Fruit fly (Drosophila melanogaster) whole organism, prepupa: ENCODE results near the gene CG32271.
A peak's percentile ranks its signal among the peaks of the same experiment; 100 is the strongest.

ENCODE experiments used
- Blimp-1 ChIP-seq: fragments of 200-800 bp; sonication (Bioruptor generic); optimal IDR thresholded peaks from 3 replicates; lab custom pipeline; 2017; ENCODE audit warnings: missing biosample characterization, missing genetic modification characterization, mild to moderate bottlenecking, moderate library complexity, missing genetic modification reagents
- CG11294 ChIP-seq: fragments of 200-800 bp; sonication (Bioruptor generic); IDR thresholded peaks from 2 replicates; pipeline ENCODE4 v1.3.6; 2022; ENCODE audit warnings: missing biosample characterization, missing genetic modification characterization
- CG11762 ChIP-seq: fragments of 200-800 bp; sonication (Bioruptor generic); optimal IDR thresholded peaks from 3 replicates; lab custom pipeline; 2016; ENCODE audit warnings: missing biosample characterization, missing genetic modification characterization; ENCODE audit not compliant: insufficient read depth
- CG11902 ChIP-seq: fragments of 200-800 bp; sonication (Bioruptor generic); optimal IDR thresholded peaks from 3 replicates; lab custom pipeline; 2016; ENCODE audit warnings: missing biosample characterization, missing genetic modification characterization
- CG15336 ChIP-seq: fragments of 200-800 bp; sonication (Bioruptor generic); IDR thresholded peaks from 2 replicates; pipeline ENCODE4 v1.3.6; 2022; ENCODE audit warnings: missing biosample characterization, missing genetic modification characterization
- CG1621 ChIP-seq: fragments of 200-800 bp; sonication (Bioruptor generic); optimal IDR thresholded peaks from 3 replicates; lab custom pipeline; 2018; ENCODE audit warnings: missing biosample characterization, mild to moderate bottlenecking, missing genetic modification characterization
- CG3032 ChIP-seq: fragments of 200-800 bp; optimal IDR thresholded peaks from 2 replicates; lab custom pipeline; 2019; ENCODE audit warnings: missing biosample characterization, mild to moderate bottlenecking, missing genetic modification characterization, moderate library complexity
- CG31627 ChIP-seq: fragments of 200-800 bp; sonication (Bioruptor generic); optimal IDR thresholded peaks from 3 replicates; lab custom pipeline; 2016; ENCODE audit warnings: missing biosample characterization, missing genetic modification characterization
- CG3919 ChIP-seq: fragments of 200-800 bp; sonication (Bioruptor generic); optimal IDR thresholded peaks from 3 replicates; lab custom pipeline; 2016; ENCODE audit warnings: missing biosample characterization, missing genetic modification characterization
- CG4318 ChIP-seq: fragments of 200-800 bp; sonication (Bioruptor generic); optimal IDR thresholded peaks from 3 replicates; lab custom pipeline; 2017; ENCODE audit warnings: missing biosample characterization, mild to moderate bottlenecking, missing genetic modification characterization
- CG6163 ChIP-seq: fragments of 200-800 bp; sonication (Bioruptor generic); IDR thresholded peaks from 3 replicates; pipeline ENCODE4 v1.3.6; 2022; ENCODE audit warnings: missing biosample characterization, missing genetic modification characterization
- CG6276 ChIP-seq: fragments of 200-800 bp; sonication (Bioruptor generic); optimal IDR thresholded peaks from 2 replicates; lab custom pipeline; 2017; ENCODE audit warnings: missing biosample characterization, mild to moderate bottlenecking, missing genetic modification characterization
- CG6792 ChIP-seq: fragments of 200-800 bp; sonication (Bioruptor generic); optimal IDR thresholded peaks from 3 replicates; lab custom pipeline; 2016; ENCODE audit warnings: missing biosample characterization, missing genetic modification characterization
- CG7368 ChIP-seq: fragments of 200-800 bp; sonication (Bioruptor generic); optimal IDR thresholded peaks from 3 replicates; lab custom pipeline; 2016; ENCODE audit warnings: missing biosample characterization, missing genetic modification characterization
- CG8119 ChIP-seq: fragments of 200-800 bp; sonication (Bioruptor generic); IDR thresholded peaks from 3 replicates; pipeline ENCODE4 v1.3.6; 2022; ENCODE audit warnings: missing biosample characterization, missing genetic modification characterization
- CG8319 ChIP-seq: fragments of 200-800 bp; sonication (Bioruptor generic); optimal IDR thresholded peaks from 3 replicates; lab custom pipeline; 2016; ENCODE audit warnings: missing biosample characterization, missing genetic modification characterization
- CG8632 ChIP-seq: fragments of 200-800 bp; sonication (Bioruptor generic); optimal IDR thresholded peaks from 3 replicates; lab custom pipeline; 2016; ENCODE audit warnings: missing biosample characterization, missing genetic modification characterization
- CG9139 ChIP-seq: fragments of 200-800 bp; sonication (Bioruptor generic); optimal IDR thresholded peaks from 3 replicates; lab custom pipeline; 2017; ENCODE audit warnings: missing biosample characterization, mild to moderate bottlenecking, missing genetic modification characterization
- Eip78C ChIP-seq: fragments of 200-800 bp; sonication (Bioruptor generic); peaks from one replicate; lab custom pipeline; 2016; ENCODE audit warnings: missing biosample characterization, missing genetic modification characterization
- Eip93F ChIP-seq: fragments of 200-800 bp; sonication (Bioruptor generic); optimal IDR thresholded peaks from 2 replicates; lab custom pipeline; 2016; ENCODE audit warnings: missing biosample characterization, mild to moderate bottlenecking, missing genetic modification characterization
- Ets21C ChIP-seq: fragments of 200-800 bp; sonication (Bioruptor generic); optimal IDR thresholded peaks from 3 replicates; lab custom pipeline; 2016; ENCODE audit warnings: missing biosample characterization, missing genetic modification characterization
- Ets96B ChIP-seq: fragments of 200-800 bp; optimal IDR thresholded peaks from 2 replicates; lab custom pipeline; 2019; ENCODE audit warnings: missing biosample characterization, mild to moderate bottlenecking, missing genetic modification characterization, moderate library complexity
- Hr38 ChIP-seq: sonication (Bioruptor generic); optimal IDR thresholded peaks from 2 replicates; lab custom pipeline; 2016; ENCODE audit warnings: missing biosample characterization, missing genetic modification characterization
- Hr4 ChIP-seq: fragments of 200-800 bp; sonication (Bioruptor generic); optimal IDR thresholded peaks from 3 replicates; lab custom pipeline; 2016; ENCODE audit warnings: missing biosample characterization, missing genetic modification characterization
- Lpt ChIP-seq: fragments of 200-800 bp; sonication (Bioruptor generic); optimal IDR thresholded peaks from 3 replicates; lab custom pipeline; 2016; ENCODE audit warnings: missing biosample characterization, missing genetic modification characterization
- Met ChIP-seq: fragments of 200-800 bp; sonication (Bioruptor generic); optimal IDR thresholded peaks from 3 replicates; lab custom pipeline; 2016; ENCODE audit warnings: missing biosample characterization, missing genetic modification characterization
- Smox ChIP-seq: fragments of 200-800 bp; sonication (Bioruptor generic); optimal IDR thresholded peaks from 3 replicates; lab custom pipeline; 2016; ENCODE audit warnings: missing biosample characterization, missing genetic modification characterization
- Sox102F ChIP-seq: fragments of 200-800 bp; sonication (Bioruptor generic); optimal IDR thresholded peaks from 2 replicates; lab custom pipeline; 2016; ENCODE audit warnings: missing biosample characterization, mild to moderate bottlenecking, missing genetic modification characterization
- Sox14 ChIP-seq: fragments of 200-800 bp; sonication (Bioruptor generic); optimal IDR thresholded peaks from 3 replicates; lab custom pipeline; 2016; ENCODE audit warnings: missing biosample characterization, missing genetic modification characterization
- Sox15 ChIP-seq: fragments of 200-800 bp; sonication (Bioruptor generic); optimal IDR thresholded peaks from 3 replicates; lab custom pipeline; 2016; ENCODE audit warnings: missing biosample characterization, missing genetic modification characterization
- acj6 ChIP-seq: fragments of 200-800 bp; sonication (Bioruptor generic); optimal IDR thresholded peaks from 3 replicates; lab custom pipeline; 2016; ENCODE audit warnings: missing biosample characterization, missing genetic modification characterization
- dsx ChIP-seq: fragments of 200-800 bp; optimal IDR thresholded peaks from 3 replicates; lab custom pipeline; 2019; ENCODE audit warnings: missing biosample characterization, mild to moderate bottlenecking, missing genetic modification characterization, moderate library complexity; ENCODE audit not compliant: poor library complexity, severe bottlenecking
- esn ChIP-seq: fragments of 200-800 bp; sonication (Bioruptor generic); optimal IDR thresholded peaks from 2 replicates; lab custom pipeline; 2016; ENCODE audit warnings: missing biosample characterization, mild to moderate bottlenecking, missing genetic modification characterization, moderate library complexity
- fd59A ChIP-seq: fragments of 200-800 bp; sonication (Bioruptor generic); optimal IDR thresholded peaks from 2 replicates; lab custom pipeline; 2017; ENCODE audit warnings: missing biosample characterization, mild to moderate bottlenecking, missing genetic modification characterization, missing genetic modification reagents
- fd85E ChIP-seq: fragments of 200-800 bp; sonication (Bioruptor generic); optimal IDR thresholded peaks from 3 replicates; lab custom pipeline; 2016; ENCODE audit warnings: missing biosample characterization, missing genetic modification characterization
- fkh ChIP-seq: fragments of 200-800 bp; sonication (Bioruptor generic); optimal IDR thresholded peaks from 3 replicates; lab custom pipeline; 2017; ENCODE audit warnings: missing biosample characterization, mild to moderate bottlenecking, missing genetic modification characterization, moderate library complexity
- lz ChIP-seq: fragments of 200-800 bp; sonication (Bioruptor generic); optimal IDR thresholded peaks from 3 replicates; lab custom pipeline; 2016; ENCODE audit warnings: missing biosample characterization, missing genetic modification characterization
- net ChIP-seq: fragments of 200-800 bp; sonication (Bioruptor generic); optimal IDR thresholded peaks from 3 replicates; lab custom pipeline; 2016; ENCODE audit warnings: missing biosample characterization, missing genetic modification characterization
- pdm3 ChIP-seq: fragments of 200-800 bp; sonication (Bioruptor generic); optimal IDR thresholded peaks from 3 replicates; lab custom pipeline; 2016; ENCODE audit warnings: missing biosample characterization, missing genetic modification characterization
- salr ChIP-seq, 2 experiments: fragments of 200-800 bp; sonication (Bioruptor generic); optimal IDR thresholded peaks; 3 replicates each; lab custom pipeline; 2016 to 2018; ENCODE audit warnings: missing biosample characterization in 2 of 2, missing genetic modification characterization in 2 of 2, mild to moderate bottlenecking in 1 of 2
- spab ChIP-seq: fragments of 200-800 bp; sonication (Bioruptor generic); optimal IDR thresholded peaks from 2 replicates; lab custom pipeline; 2017; ENCODE audit warnings: missing biosample characterization, mild to moderate bottlenecking, missing genetic modification characterization, missing genetic modification reagents
- ss ChIP-seq, 2 experiments: fragments of 200-800 bp; sonication (Bioruptor generic); optimal IDR thresholded peaks; 2 replicates in 1 of 2; 3 replicates in 1 of 2; lab custom pipeline; 2017 to 2018; ENCODE audit warnings: mild to moderate bottlenecking in 2 of 2, missing biosample characterization in 2 of 2, missing genetic modification characterization in 2 of 2, moderate library complexity in 1 of 2
- svp ChIP-seq: fragments of 200-800 bp; sonication (Bioruptor generic); peaks from one replicate; lab custom pipeline; 2016; ENCODE audit warnings: missing biosample characterization, missing genetic modification characterization
- vri ChIP-seq: fragments of 200-800 bp; sonication (Bioruptor generic); optimal IDR thresholded peaks from 3 replicates; lab custom pipeline; 2016; ENCODE audit warnings: missing biosample characterization, mild to moderate bottlenecking, missing genetic modification characterization

CG32271 gene

dm6 chr3L:3205349-3205748 lies 2.4 kb upstream of the CG32271 start, which contains the start of gene CG32277:
CG32277 (minus strand) TSS chr3L:3205449.
- no peak for TF ChIP-seq Sox15 (GFP tag; lab: Kevin White, UChicago)
- no peak for TF ChIP-seq acj6 (GFP tag; lab: Kevin White, UChicago)
- TF ChIP-seq, all 60 proteins: peak for 0

dm6 chr3L:3204348-3204747 lies 1.4 kb upstream of the CG32271 start, which contains the start of gene CG33159:
CG33159 (minus strand) TSS chr3L:3204448.
- TF ChIP-seq CG3919 (GFP tag; lab: Kevin White, UChicago) (no peak), fd59A (GFP tag; lab: Kevin White, UChicago) (no peak), Smox (GFP tag; lab: Kevin White, UChicago) (no peak), salr (GFP tag; optimal IDR thresholded peaks at IDR 0.05; lab: Kevin White, UChicago) (no peak), CG6792 (no peak), CG4318 (GFP tag; lab: Kevin White, UChicago) (no peak), CG8632 (GFP tag; lab: Kevin White, UChicago) (no peak), CG31627 (GFP tag; lab: Kevin White, UChicago) (no peak), spab (GFP tag; lab: Kevin White, UChicago) (no peak), Blimp-1 (GFP tag; lab: Kevin White, UChicago) (no peak), dsx (GFP tag; lab: Kevin White, UChicago) (no peak)

DNA sequence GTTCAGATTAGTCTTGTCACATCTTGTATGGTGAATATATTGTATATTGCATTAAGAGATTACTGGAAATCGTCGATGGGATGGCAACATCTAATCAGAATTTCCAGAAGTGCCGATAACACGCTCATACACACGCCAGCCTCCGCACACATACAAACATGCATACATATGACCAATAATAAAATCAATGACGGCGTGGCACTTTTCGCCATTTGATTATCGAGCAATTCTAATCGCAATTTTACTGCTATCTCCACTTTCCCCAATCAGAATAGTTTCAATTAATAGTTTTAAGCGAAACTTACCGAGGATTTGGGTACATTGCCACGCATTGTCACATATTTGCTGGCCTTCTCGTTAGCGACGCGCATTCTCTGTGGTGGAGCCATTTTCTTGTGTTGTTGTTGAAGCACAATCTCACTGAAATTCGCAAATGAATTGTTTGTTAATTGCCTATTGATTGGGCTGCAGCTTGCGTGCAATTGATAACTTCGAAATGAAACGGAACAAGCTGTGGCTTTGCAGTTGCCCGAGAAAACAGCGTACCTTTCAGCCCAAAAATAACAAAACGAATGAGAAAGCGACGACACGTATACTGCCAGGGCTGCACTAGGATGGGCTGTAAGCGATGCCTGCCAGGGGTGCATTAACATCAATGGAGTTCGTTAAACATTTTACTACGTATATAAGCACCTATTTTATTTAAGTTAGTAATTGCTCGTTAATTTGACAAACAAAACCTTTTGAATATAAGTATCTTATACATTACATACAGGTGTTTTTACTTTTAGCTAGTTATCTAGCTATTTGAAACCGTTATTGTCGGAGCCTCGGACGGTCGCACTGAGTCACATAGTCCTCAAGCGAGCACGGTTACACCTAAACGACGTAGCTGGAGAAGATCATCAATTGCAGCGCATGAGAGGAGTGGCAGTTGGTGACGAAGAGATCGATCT lies 4.2 kb downstream of the CG32271 start, which contains the start of the genes CG32276 and gry:
Gene CG32276, minus strand, starts transcription at position 601 of the 956 bp plus-strand sequence.
Gene gry, plus strand, starts transcription at position 644 of the 956 bp plus-strand sequence.
- TF ChIP-seq Blimp-1 (GFP tag; lab: Kevin White, UChicago): peak; percentile 38
- TF ChIP-seq ss (GFP tag; optimal IDR thresholded peaks at IDR 0.05; lab: Kevin White, UChicago): no peak
- no peak for TF ChIP-seq Met (GFP tag; lab: Kevin White, UChicago)
- TF ChIP-seq CG31627 (GFP tag; lab: Kevin White, UChicago): peak; percentile 78
- TF ChIP-seq esn (GFP tag; lab: Kevin White, UChicago): peak; percentile 77
- TF ChIP-seq CG6792: peak; percentile 78
- TF ChIP-seq Sox14 (GFP tag; lab: Kevin White, UChicago): no peak
- TF ChIP-seq CG8119 (GFP tag; lab: Robert Waterston, UW): peak; percentile 32; the same call in 1 of the 3 replicates
- TF ChIP-seq pdm3: no peak
- peak; percentile 86 for TF ChIP-seq svp (GFP tag; lab: Kevin White, UChicago)
- no peak for TF ChIP-seq CG4318 (GFP tag; lab: Kevin White, UChicago)
- TF ChIP-seq net (GFP tag; lab: Kevin White, UChicago): no peak
- TF ChIP-seq Lpt (GFP tag; lab: Kevin White, UChicago): no peak
- TF ChIP-seq fd59A (GFP tag; lab: Kevin White, UChicago): peak; percentile 11
- TF ChIP-seq Eip78C (GFP tag; lab: Kevin White, UChicago): no peak
- TF ChIP-seq CG15336 (GFP tag; lab: Robert Waterston, UW): peak; percentile 45; the same call in 1 of the 2 replicates
- TF ChIP-seq Sox102F (GFP tag; lab: Kevin White, UChicago): peak; percentile 75
- TF ChIP-seq Hr4 (GFP tag; lab: Kevin White, UChicago): no peak
- TF ChIP-seq Ets96B (tag; lab: Kevin White, UChicago): no peak
- TF ChIP-seq Sox15 (GFP tag; lab: Kevin White, UChicago): peak; percentile 51
- TF ChIP-seq Hr38: peak; percentile 0
- no peak for TF ChIP-seq CG9139 (GFP tag; lab: Kevin White, UChicago)
- TF ChIP-seq Eip93F (GFP tag; lab: Kevin White, UChicago): peak; percentile 78
- no peak for TF ChIP-seq CG7368 (GFP tag; lab: Kevin White, UChicago)
- TF ChIP-seq lz (GFP tag; lab: Kevin White, UChicago): peak; percentile 85
- TF ChIP-seq CG11294: peak; percentile 22; the same call in 1 of the 2 replicates
- TF ChIP-seq CG8319: peak; percentile 57
- peak; percentile 63 for TF ChIP-seq CG11902 (GFP tag; lab: Kevin White, UChicago)
- TF ChIP-seq fkh (GFP tag; lab: Kevin White, UChicago): peak; percentile 20
- TF ChIP-seq CG3032: peak; percentile 75
- peak; percentile 77 for TF ChIP-seq Ets21C (GFP tag; lab: Kevin White, UChicago)
- no peak for TF ChIP-seq vri (GFP tag; lab: Kevin White, UChicago)
- TF ChIP-seq CG8632 (GFP tag; lab: Kevin White, UChicago): no peak
- TF ChIP-seq CG1621 (tag; lab: Kevin White, UChicago): peak; percentile 48
- peak; percentile 64 for TF ChIP-seq CG11762 (GFP tag; lab: Kevin White, UChicago)
- TF ChIP-seq fd85E: peak; percentile 3
- TF ChIP-seq CG6163 (GFP tag; lab: Robert Waterston, UW): peak; percentile 65
- no peak for TF ChIP-seq CG6276 (GFP tag; lab: Kevin White, UChicago)
